Fruit fly (Drosophila melanogaster): Measurements from ENCODE around the gene CG34398.

DNA sequence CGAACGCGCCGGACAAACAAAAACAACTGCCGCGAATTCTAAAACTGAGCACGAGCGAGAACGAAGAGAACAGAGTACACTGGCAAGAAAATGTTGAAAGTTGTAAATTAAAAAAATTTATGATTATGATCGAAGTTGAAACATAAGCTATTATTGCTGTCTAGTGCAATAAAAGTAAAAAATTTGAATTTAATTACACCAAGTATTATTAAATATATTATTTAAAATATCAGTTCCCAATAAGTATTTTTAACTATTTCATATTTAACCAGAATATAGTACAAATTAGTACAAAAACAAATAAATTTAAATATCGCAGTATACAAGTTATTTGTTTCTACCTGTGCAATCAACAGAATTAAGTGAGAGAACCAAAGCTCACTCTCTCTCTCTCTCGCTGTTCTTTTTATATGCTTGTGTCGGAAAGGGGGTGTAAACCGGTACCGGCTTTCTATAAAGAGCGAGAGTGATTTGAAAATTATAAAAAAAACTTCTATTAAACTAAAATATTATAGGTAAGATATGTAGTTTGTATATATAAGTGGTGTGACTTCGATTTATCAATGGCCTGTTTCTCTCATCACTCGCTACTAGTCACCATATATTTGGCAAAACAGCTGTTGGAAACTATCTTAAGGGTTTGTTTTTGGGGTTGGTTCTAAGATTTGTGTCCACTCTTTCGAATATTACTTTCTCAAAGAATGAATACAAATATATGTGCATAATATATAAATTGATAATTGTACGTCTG, 52.8 kb downstream of the CG34398 start, which contains the start of gene C1GalTA:
- TF ChIP-seq CG8478 (optimal IDR thresholded peaks at IDR 0.05) (peak; percentile 1), CTCF (optimal IDR thresholded peaks at IDR 0.05) (no peak)
